Worm (Caenorhabditis elegans) whole organism, early embryonic: Measurements from ENCODE around the gene Y46D2A.2.

Source experiments
- B0310.2 ChIP-seq: sonication (generic microtip); optimal IDR thresholded peaks from 2 replicates; lab custom pipeline; 2016; ENCODE audit warnings: mild to moderate bottlenecking, missing genetic modification characterization, missing compliant biosample characterization
- F13C5.2 ChIP-seq: sonication (generic microtip); optimal IDR thresholded peaks from 2 replicates; lab custom pipeline; 2017; ENCODE audit warnings: mild to moderate bottlenecking, missing genetic modification characterization, inconsistent platforms, missing compliant biosample characterization
- aly-1 ChIP-seq: sonication (generic microtip); optimal IDR thresholded peaks from 2 replicates; lab custom pipeline; 2016; ENCODE audit warnings: missing genetic modification characterization, missing compliant biosample characterization
- ama-1 ChIP-seq: fragments of 150-350 bp; optimal IDR thresholded peaks from 2 replicates; lab custom pipeline; 2014
- ceh-13 ChIP-seq: fragments of 200-800 bp; sonication (Bioruptor generic); optimal IDR thresholded peaks from 2 replicates; lab custom pipeline; 2018; ENCODE audit warnings: mild to moderate bottlenecking, missing genetic modification characterization, missing compliant biosample characterization
- ceh-36 ChIP-seq: sonication (generic microtip); optimal IDR thresholded peaks from 2 replicates; lab custom pipeline; 2016; ENCODE audit warnings: missing genetic modification characterization, inconsistent platforms, missing compliant biosample characterization
- ets-7 ChIP-seq: sonication (generic microtip); optimal IDR thresholded peaks from 2 replicates; lab custom pipeline; 2016; ENCODE audit warnings: missing genotype, missing genetic modification characterization, missing compliant biosample characterization
- flt-1 ChIP-seq: fragments of 200-800 bp; sonication (Bioruptor generic); IDR thresholded peaks from 2 replicates; pipeline ENCODE4 v1.3.6; 2022; ENCODE audit warnings: missing genetic modification characterization, missing compliant biosample characterization
- hmbx-1 ChIP-seq: sonication (generic microtip); optimal IDR thresholded peaks from 2 replicates; lab custom pipeline; 2016; ENCODE audit warnings: mild to moderate bottlenecking, missing genetic modification characterization, missing compliant biosample characterization
- hmg-4 ChIP-seq: fragments of 200-800 bp; sonication (Bioruptor generic); optimal IDR thresholded peaks from 2 replicates; lab custom pipeline; 2018; ENCODE audit warnings: mild to moderate bottlenecking, missing genetic modification characterization, missing compliant biosample characterization
- hnd-1 ChIP-seq: sonication (generic microtip); optimal IDR thresholded peaks from 2 replicates; lab custom pipeline; 2016; ENCODE audit warnings: missing genetic modification characterization, missing compliant biosample characterization
- pes-1 ChIP-seq: fragments of 200-800 bp; sonication (Bioruptor generic); IDR thresholded peaks from 2 replicates; pipeline ENCODE4 v1.3.6; 2022; ENCODE audit warnings: missing genetic modification reagents, missing genetic modification characterization, missing compliant biosample characterization
- scrt-1 ChIP-seq: fragments of 200-800 bp; sonication (Bioruptor generic); IDR thresholded peaks from 2 replicates; pipeline ENCODE4 v1.3.6; 2022; ENCODE audit warnings: missing genetic modification characterization, missing compliant biosample characterization
- sea-1 ChIP-seq: fragments of 200-800 bp; sonication (Bioruptor generic); conservative IDR thresholded peaks from 2 replicates; pipeline ENCODE4 v1.3.6; 2022; ENCODE audit warnings: missing genetic modification characterization, missing compliant biosample characterization
- tbx-11 ChIP-seq: fragments of 200-800 bp; sonication (Bioruptor generic); IDR thresholded peaks from 2 replicates; pipeline ENCODE4 v1.3.6; 2022; ENCODE audit warnings: missing genetic modification characterization, missing compliant biosample characterization
- tbx-37 ChIP-seq: fragments of 200-800 bp; sonication (Bioruptor generic); conservative IDR thresholded peaks from 2 replicates; pipeline ENCODE4 v1.3.6; 2022; ENCODE audit warnings: missing genetic modification reagents, missing genetic modification characterization, missing compliant biosample characterization
- tra-4 ChIP-seq: sonication (generic microtip); optimal IDR thresholded peaks from 2 replicates; lab custom pipeline; 2017; ENCODE audit warnings: missing genetic modification characterization, missing compliant biosample characterization

Gene Y46D2A.2

ce11 chrII:3323179-3323578, at the start of gene Y46D2A.2:
Gene Y46D2A.2, minus strand, starts transcription at chrII:3323279.
- no peak for TF ChIP-seq tra-4

ce11 chrII:3371010-3371409, 47.9 kb upstream of the Y46D2A.2 start, which contains the start of gene bath-23:
Gene bath-23, plus strand, starts transcription at chrII:3371310.
- TF ChIP-seq ceh-13 (GFP tag; lab: Kevin White, UChicago) (no peak), hnd-1 (tag; lab: Kevin White, UChicago) (no peak), ets-7 (no peak), scrt-1 (GFP tag; lab: Robert Waterston, UW) (no peak), pes-1 (GFP tag; lab: Robert Waterston, UW) (no peak), ama-1 (lab: Kevin White, UChicago) (no peak), hmg-4 (GFP tag; lab: Kevin White, UChicago) (no peak), sea-1 (GFP tag; lab: Robert Waterston, UW) (no peak), ceh-36 (tag; lab: Kevin White, UChicago) (no peak), F13C5.2 (tag; lab: Kevin White, UChicago) (no peak)

ce11 chrII:3370061-3370460, 47.0 kb upstream of the Y46D2A.2 start, which contains the start of gene Y49F6C.8:
Gene Y49F6C.8, minus strand, starts transcription at chrII:3370111.
- TF ChIP-seq B0310.2 (tag; lab: Kevin White, UChicago): no peak
- TF ChIP-seq aly-1 (tag; lab: Kevin White, UChicago): no peak
- no peak for TF ChIP-seq tbx-11 (GFP tag; lab: Robert Waterston, UW)
- TF ChIP-seq ama-1 (lab: Kevin White, UChicago): no peak
- no peak for TF ChIP-seq scrt-1 (GFP tag; lab: Robert Waterston, UW)
- TF ChIP-seq pes-1 (GFP tag; lab: Robert Waterston, UW): no peak
- no peak for TF ChIP-seq sea-1 (GFP tag; lab: Robert Waterston, UW)
- TF ChIP-seq tra-4: no peak
- no peak for TF ChIP-seq F13C5.2 (tag; lab: Kevin White, UChicago)
- no peak for TF ChIP-seq tbx-37 (GFP tag; lab: Robert Waterston, UW)
- no peak for TF ChIP-seq ceh-36 (tag; lab: Kevin White, UChicago)

ce11 chrII:3368097-3368496, 45.0 kb upstream of the Y46D2A.2 start, which contains the start of gene Y49F6C.7:
Gene Y49F6C.7, minus strand, starts transcription at chrII:3368197.
- TF ChIP-seq tbx-37 (GFP tag; lab: Robert Waterston, UW) (no peak), ceh-13 (GFP tag; lab: Kevin White, UChicago) (no peak), tra-4 (no peak), hmg-4 (GFP tag; lab: Kevin White, UChicago) (no peak), ets-7 (no peak), scrt-1 (GFP tag; lab: Robert Waterston, UW) (no peak), pes-1 (GFP tag; lab: Robert Waterston, UW) (no peak), tbx-11 (GFP tag; lab: Robert Waterston, UW) (no peak), hnd-1 (tag; lab: Kevin White, UChicago) (no peak), ceh-36 (tag; lab: Kevin White, UChicago) (no peak), flt-1 (GFP tag; lab: Robert Waterston, UW) (no peak), aly-1 (tag; lab: Kevin White, UChicago) (no peak), sea-1 (GFP tag; lab: Robert Waterston, UW) (no peak), F13C5.2 (tag; lab: Kevin White, UChicago) (no peak), B0310.2 (tag; lab: Kevin White, UChicago) (no peak)

ce11 chrII:3367100-3367499, 44.0 kb upstream of the Y46D2A.2 start, which contains the start of gene Y49F6C.6:
Gene Y49F6C.6, minus strand, starts transcription at chrII:3367200.
- TF ChIP-seq tbx-37 (GFP tag; lab: Robert Waterston, UW) (no peak), ceh-36 (tag; lab: Kevin White, UChicago) (no peak), ets-7 (no peak), hmg-4 (GFP tag; lab: Kevin White, UChicago) (no peak)

ce11 chrII:3358834-3359233, 35.8 kb upstream of the Y46D2A.2 start, which contains the start of the genes lido-14 and bath-27:
Gene lido-14, plus strand, starts transcription at chrII:3359134.
Gene bath-27, plus strand, starts transcription at chrII:3359139.
- TF ChIP-seq F13C5.2 (tag; lab: Kevin White, UChicago) (no peak), sea-1 (GFP tag; lab: Robert Waterston, UW) (no peak), ceh-13 (GFP tag; lab: Kevin White, UChicago) (no peak), hmbx-1 (tag; lab: Kevin White, UChicago) (no peak), ama-1 (lab: Kevin White, UChicago) (no peak), B0310.2 (tag; lab: Kevin White, UChicago) (no peak), ets-7 (no peak), aly-1 (tag; lab: Kevin White, UChicago) (no peak), tra-4 (no peak), tbx-37 (GFP tag; lab: Robert Waterston, UW) (no peak)

ce11 chrII:3349820-3350291, 26.8 kb upstream of the Y46D2A.2 start, which contains the start of gene F14D2.8:
Gene F14D2.8, minus strand, starts transcription at chrII:3349870.
- TF ChIP-seq tra-4 (no peak), pes-1 (GFP tag; lab: Robert Waterston, UW) (no peak), hmg-4 (GFP tag; lab: Kevin White, UChicago) (no peak), ceh-13 (GFP tag; lab: Kevin White, UChicago) (no peak), F13C5.2 (tag; lab: Kevin White, UChicago) (no peak), ceh-36 (tag; lab: Kevin White, UChicago) (no peak), scrt-1 (GFP tag; lab: Robert Waterston, UW) (no peak), sea-1 (GFP tag; lab: Robert Waterston, UW) (no peak), B0310.2 (tag; lab: Kevin White, UChicago) (no peak), hnd-1 (tag; lab: Kevin White, UChicago) (no peak), flt-1 (GFP tag; lab: Robert Waterston, UW) (no peak), aly-1 (tag; lab: Kevin White, UChicago) (no peak), tbx-37 (GFP tag; lab: Robert Waterston, UW) (no peak), tbx-11 (GFP tag; lab: Robert Waterston, UW) (no peak), hmbx-1 (tag; lab: Kevin White, UChicago) (no peak)
